Worm (Caenorhabditis elegans) whole organism, late embryonic: ENCODE results near the gene nhr-80.

Source experiments
- C38D4.7 ChIP-seq: fragments of 200-800 bp; sonication (Bioruptor generic); optimal IDR thresholded peaks from 2 replicates; lab custom pipeline; 2018; ENCODE audit warnings: mild to moderate bottlenecking, missing genetic modification characterization, moderate library complexity, missing compliant biosample characterization
- F13H6.1 ChIP-seq: sonication (generic microtip); optimal IDR thresholded peaks from 2 replicates; lab custom pipeline; 2016; ENCODE audit warnings: missing genetic modification characterization, missing compliant biosample characterization
- K09A11.1 ChIP-seq: sonication (generic microtip); optimal IDR thresholded peaks from 2 replicates; lab custom pipeline; 2017; ENCODE audit warnings: antibody characterized with exemption, mild to moderate bottlenecking, missing genetic modification characterization, missing compliant biosample characterization; ENCODE audit not compliant: insufficient read depth
- T23F11.4 ChIP-seq: fragments of 200-800 bp; sonication (Bioruptor generic); optimal IDR thresholded peaks from 2 replicates; lab custom pipeline; 2018; ENCODE audit warnings: mild to moderate bottlenecking, missing genetic modification characterization, missing compliant biosample characterization
- ahr-1 ChIP-seq: sonication (generic microtip); optimal IDR thresholded peaks from 2 replicates; lab custom pipeline; 2016; ENCODE audit warnings: missing genetic modification characterization, missing compliant biosample characterization
- ama-1 ChIP-seq: fragments of 150-350 bp; optimal IDR thresholded peaks from 2 replicates; lab custom pipeline; 2014
- ceh-14 ChIP-seq: sonication (generic microtip); optimal IDR thresholded peaks from 2 replicates; lab custom pipeline; 2016; ENCODE audit warnings: missing genotype, missing genetic modification characterization, missing compliant biosample characterization
- ceh-18 ChIP-seq: sonication (generic microtip); optimal IDR thresholded peaks from 2 replicates; lab custom pipeline; 2016; ENCODE audit warnings: missing genetic modification characterization, missing compliant biosample characterization
- ceh-19 ChIP-seq: fragments of 200-800 bp; sonication (Bioruptor generic); optimal IDR thresholded peaks from 2 replicates; lab custom pipeline; 2018; ENCODE audit warnings: mild to moderate bottlenecking, missing genetic modification characterization, missing compliant biosample characterization
- ceh-24 ChIP-seq: sonication (generic microtip); optimal IDR thresholded peaks from 2 replicates; lab custom pipeline; 2016; ENCODE audit warnings: mild to moderate bottlenecking, missing genetic modification characterization, missing compliant biosample characterization
- ceh-30 ChIP-seq: fragments of 150-350 bp; optimal IDR thresholded peaks from 2 replicates; lab custom pipeline; 2014; ENCODE audit warnings: missing biosample characterization, missing genetic modification characterization
- ceh-31 ChIP-seq: sonication (generic microtip); optimal IDR thresholded peaks from 2 replicates; lab custom pipeline; 2016; ENCODE audit warnings: missing genetic modification characterization, missing compliant biosample characterization
- ceh-45 ChIP-seq: fragments of 200-800 bp; sonication (Bioruptor generic); IDR thresholded peaks from 2 replicates; pipeline ENCODE4 v1.3.6; 2022; ENCODE audit warnings: missing genetic modification reagents, missing genetic modification characterization, missing compliant biosample characterization
- ceh-6 ChIP-seq: fragments of 200-800 bp; sonication (Bioruptor generic); optimal IDR thresholded peaks from 2 replicates; lab custom pipeline; 2018; ENCODE audit warnings: mild to moderate bottlenecking, missing genetic modification characterization, missing compliant biosample characterization
- ceh-9 ChIP-seq: sonication (generic microtip); optimal IDR thresholded peaks from 2 replicates; lab custom pipeline; 2016; ENCODE audit warnings: mild to moderate bottlenecking, missing genetic modification characterization, inconsistent platforms, missing compliant biosample characterization
- che-1 ChIP-seq: sonication (generic microtip); optimal IDR thresholded peaks from 2 replicates; lab custom pipeline; 2016; ENCODE audit warnings: mild to moderate bottlenecking, missing genetic modification characterization, missing compliant biosample characterization
- dmd-4 ChIP-seq: sonication (generic microtip); optimal IDR thresholded peaks from 2 replicates; lab custom pipeline; 2016; ENCODE audit warnings: borderline replicate concordance, missing genetic modification characterization, missing compliant biosample characterization
- ets-4 ChIP-seq: sonication (generic microtip); optimal IDR thresholded peaks from 2 replicates; lab custom pipeline; 2016; ENCODE audit warnings: missing genetic modification characterization, missing compliant biosample characterization
- fax-1 ChIP-seq: sonication (generic microtip); optimal IDR thresholded peaks from 2 replicates; lab custom pipeline; 2016; ENCODE audit warnings: missing genotype, missing genetic modification characterization, missing compliant biosample characterization
- fkh-10 ChIP-seq: fragments of 150-350 bp; optimal IDR thresholded peaks from 2 replicates; lab custom pipeline; 2014; ENCODE audit warnings: missing biosample characterization, missing genetic modification reagents, missing genetic modification characterization
- gmeb-2 ChIP-seq: sonication (generic microtip); optimal IDR thresholded peaks from 2 replicates; lab custom pipeline; 2016; ENCODE audit warnings: missing genetic modification characterization, inconsistent platforms, missing compliant biosample characterization
- hlh-13 ChIP-seq: fragments of 200-800 bp; sonication (Bioruptor generic); optimal IDR thresholded peaks from 2 replicates; lab custom pipeline; 2018; ENCODE audit warnings: mild to moderate bottlenecking, missing genetic modification characterization, missing compliant biosample characterization
- hlh-30 ChIP-seq: sonication (generic microtip); optimal IDR thresholded peaks from 2 replicates; lab custom pipeline; 2017; ENCODE audit warnings: antibody characterized with exemption, missing genetic modification characterization, missing compliant biosample characterization; ENCODE audit not compliant: insufficient read depth
- hlh-8 ChIP-seq: sonication (generic microtip); optimal IDR thresholded peaks from 2 replicates; lab custom pipeline; 2016; ENCODE audit warnings: missing genotype, missing genetic modification characterization, missing compliant biosample characterization
- lin-11 ChIP-seq: fragments of 200-800 bp; sonication (Bioruptor generic); optimal IDR thresholded peaks from 2 replicates; lab custom pipeline; 2018; ENCODE audit warnings: mild to moderate bottlenecking, missing genetic modification characterization, missing compliant biosample characterization
- madf-2 ChIP-seq: sonication (generic microtip); optimal IDR thresholded peaks from 2 replicates; lab custom pipeline; 2017; ENCODE audit warnings: missing genetic modification characterization, missing compliant biosample characterization
- mec-3 ChIP-seq: sonication (generic microtip); optimal IDR thresholded peaks from 2 replicates; lab custom pipeline; 2016; ENCODE audit warnings: borderline replicate concordance, missing genetic modification characterization, missing compliant biosample characterization
- nfya-1 ChIP-seq: sonication (generic microtip); optimal IDR thresholded peaks from 2 replicates; lab custom pipeline; 2017; ENCODE audit warnings: missing genetic modification characterization, mild to moderate bottlenecking, missing compliant biosample characterization, antibody characterized with exemption, moderate library complexity
- nhr-232 ChIP-seq: sonication (generic microtip); optimal IDR thresholded peaks from 2 replicates; lab custom pipeline; 2016; ENCODE audit warnings: missing genetic modification characterization, missing compliant biosample characterization
- odd-2 ChIP-seq: sonication (generic microtip); optimal IDR thresholded peaks from 2 replicates; lab custom pipeline; 2017; ENCODE audit warnings: antibody characterized with exemption, mild to moderate bottlenecking, missing genetic modification characterization, missing compliant biosample characterization
- pag-3 ChIP-seq: sonication (generic microtip); optimal IDR thresholded peaks from 2 replicates; lab custom pipeline; 2016; ENCODE audit warnings: missing compliant biosample characterization, missing genetic modification characterization, borderline replicate concordance
- pros-1 ChIP-seq: fragments of 150-350 bp; optimal IDR thresholded peaks from 2 replicates; lab custom pipeline; 2014; ENCODE audit warnings: missing biosample characterization, missing genetic modification reagents, missing genetic modification characterization
- ref-2 ChIP-seq: sonication (generic microtip); optimal IDR thresholded peaks from 2 replicates; lab custom pipeline; 2016; ENCODE audit warnings: missing genetic modification characterization, missing compliant biosample characterization
- rnt-1 ChIP-seq: sonication (generic microtip); optimal IDR thresholded peaks from 2 replicates; lab custom pipeline; 2016; ENCODE audit warnings: missing genetic modification characterization, missing compliant biosample characterization
- syd-9 ChIP-seq: sonication (generic microtip); optimal IDR thresholded peaks from 2 replicates; lab custom pipeline; 2016; ENCODE audit warnings: mild to moderate bottlenecking, missing genetic modification characterization, moderate library complexity, missing compliant biosample characterization
- tbx-2 ChIP-seq: sonication (generic microtip); optimal IDR thresholded peaks from 2 replicates; lab custom pipeline; 2016; ENCODE audit warnings: missing genetic modification characterization, missing compliant biosample characterization
- tbx-7 ChIP-seq: sonication (generic microtip); optimal IDR thresholded peaks from 2 replicates; lab custom pipeline; 2016; ENCODE audit warnings: missing genotype, missing genetic modification characterization, missing compliant biosample characterization
- ttx-3 ChIP-seq: sonication (generic microtip); optimal IDR thresholded peaks from 2 replicates; lab custom pipeline; 2016; ENCODE audit warnings: missing genetic modification reagents, missing genetic modification characterization, missing compliant biosample characterization
- unc-3 ChIP-seq, 2 experiments: fragments of 200-800 bp in 1 of 2; sonication (Bioruptor generic) in 1 of 2; sonication (generic microtip) in 1 of 2; conservative IDR thresholded peaks in 1 of 2; optimal IDR thresholded peaks in 1 of 2; 2 replicates each; pipeline versions ENCODE4 v1.3.6 to Lab custom; 2016 to 2022; ENCODE audit warnings: missing compliant biosample characterization in 2 of 2, missing genetic modification characterization in 2 of 2, missing genetic modification reagents in 1 of 2
- unc-42 ChIP-seq: sonication (generic microtip); optimal IDR thresholded peaks from 2 replicates; lab custom pipeline; 2016; ENCODE audit warnings: missing genotype, missing genetic modification characterization, missing compliant biosample characterization
- unc-55 ChIP-seq: sonication (generic microtip); optimal IDR thresholded peaks from 2 replicates; lab custom pipeline; 2017; ENCODE audit warnings: missing biosample characterization, missing genetic modification reagents, missing genetic modification characterization
- zip-5 ChIP-seq: sonication (generic microtip); optimal IDR thresholded peaks from 2 replicates; lab custom pipeline; 2016; ENCODE audit warnings: missing genetic modification characterization, missing compliant biosample characterization
- ztf-16 ChIP-seq: sonication (generic microtip); optimal IDR thresholded peaks from 2 replicates; lab custom pipeline; 2017; ENCODE audit warnings: missing genetic modification characterization, missing compliant biosample characterization

nhr-80 gene

ce11 chrIII:30399-30798 lies 15.7 kb upstream of the nhr-80 start:
- TF ChIP-seq nhr-232 (tag; lab: Kevin White, UChicago) (no peak), T23F11.4 (GFP tag; lab: Kevin White, UChicago) (no peak), ref-2 (no peak), ztf-16 (tag; lab: Kevin White, UChicago) (no peak), che-1 (tag; lab: Kevin White, UChicago) (no peak), mec-3 (tag; lab: Kevin White, UChicago) (no peak), ama-1 (lab: Kevin White, UChicago) (no peak), ceh-6 (GFP tag; lab: Kevin White, UChicago) (no peak), zip-5 (tag; lab: Kevin White, UChicago) (no peak), odd-2 (tag; lab: Kevin White, UChicago) (no peak), fkh-10 (no peak), lin-11 (tag; lab: Kevin White, UChicago) (no peak), ets-4 (tag; lab: Kevin White, UChicago) (no peak), madf-2 (no peak), unc-3 (GFP tag; conservative IDR thresholded peaks at IDR 0.05; lab: Robert Waterston, UW) (no peak), unc-3 (tag; optimal IDR thresholded peaks at IDR 0.05; lab: Kevin White, UChicago) (no peak), ttx-3 (no peak)
- TF ChIP-seq, all 69 proteins: peak for 0

ce11 chrIII:29626-30025 lies 15.0 kb upstream of the nhr-80 start:
- TF ChIP-seq fax-1 (tag; lab: Kevin White, UChicago) (no peak), T23F11.4 (GFP tag; lab: Kevin White, UChicago) (no peak), pros-1 (tag; lab: Kevin White, UChicago) (no peak)

ce11 chrIII:28841-29240 lies 14.2 kb upstream of the nhr-80 start:
- TF ChIP-seq ceh-30 (tag; lab: Kevin White, UChicago), result no peak
- TF ChIP-seq ahr-1 (tag; lab: Kevin White, UChicago), result no peak
- TF ChIP-seq nfya-1 (tag; lab: Kevin White, UChicago), result no peak
- TF ChIP-seq ztf-16 (tag; lab: Kevin White, UChicago), result no peak
- TF ChIP-seq pag-3 (tag; lab: Kevin White, UChicago), result no peak
- TF ChIP-seq hlh-13 (GFP tag; lab: Kevin White, UChicago), result no peak

- TF ChIP-seq tbx-7 (tag; lab: Kevin White, UChicago), result no peak
Measured at ce11 chrIII:27341-27947, 12.8 kb upstream of the nhr-80 start.

ce11 chrIII:25582-25996 lies 10.9 kb upstream of the nhr-80 start:
- TF ChIP-seq rnt-1 (no peak), ceh-9 (tag; lab: Kevin White, UChicago) (no peak), ceh-45 (GFP tag; lab: Robert Waterston, UW) (no peak), F13H6.1 (tag; lab: Kevin White, UChicago) (no peak), dmd-4 (tag; lab: Kevin White, UChicago) (peak; percentile 20), K09A11.1 (tag; lab: Kevin White, UChicago) (no peak), ceh-24 (tag; lab: Kevin White, UChicago) (no peak), unc-3 (GFP tag; conservative IDR thresholded peaks at IDR 0.05; lab: Robert Waterston, UW) (no peak), unc-3 (tag; optimal IDR thresholded peaks at IDR 0.05; lab: Kevin White, UChicago) (peak; percentile 43), ceh-19 (GFP tag; lab: Kevin White, UChicago) (peak; percentile 48), nfya-1 (tag; lab: Kevin White, UChicago) (peak; percentile 84), hlh-8 (tag; lab: Kevin White, UChicago) (no peak), unc-55 (GFP tag; lab: Kevin White, UChicago) (peak; percentile 38), ceh-18 (peak; percentile 31), gmeb-2 (tag; lab: Kevin White, UChicago) (no peak), unc-42 (peak; percentile 69), tbx-2 (tag; lab: Kevin White, UChicago) (peak; percentile 62), hlh-30 (tag; lab: Kevin White, UChicago) (peak; percentile 77), syd-9 (tag; lab: Kevin White, UChicago) (peak; percentile 7), ceh-6 (GFP tag; lab: Kevin White, UChicago) (no peak), C38D4.7 (GFP tag; lab: Kevin White, UChicago) (no peak), ceh-14 (peak; percentile 26), ztf-16 (tag; lab: Kevin White, UChicago) (no peak), madf-2 (no peak), ceh-31 (peak; percentile 70), ref-2 (peak; percentile 17)
